Worm (Caenorhabditis elegans): Measurements from ENCODE around the gene suex-2.

DNA sequence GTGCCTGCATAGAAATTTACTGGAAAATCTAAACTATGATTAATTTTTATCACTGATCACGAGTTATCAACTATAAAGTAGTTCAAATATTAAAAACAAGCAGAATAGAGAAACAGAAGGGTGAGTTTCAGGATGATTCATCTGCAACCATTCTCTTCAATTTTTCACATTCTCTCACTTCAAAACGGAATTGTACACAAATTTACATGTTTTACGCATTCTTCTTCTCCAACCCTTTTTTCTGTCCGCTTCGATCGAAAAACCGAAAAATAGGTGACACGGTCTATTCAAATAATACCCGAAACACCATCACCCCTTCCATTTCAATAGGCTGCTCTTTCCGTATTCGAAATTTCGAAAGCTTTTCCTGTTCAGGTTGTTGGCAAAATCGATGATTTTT, 34.5 kb upstream of the suex-2 start, which contains the start of gene D1046.4:
- TF ChIP-seq egl-27 (tag; optimal IDR thresholded peaks at IDR 0.05) (no peak), snpc-4 (tag; optimal IDR thresholded peaks at IDR 0.05) (no peak), fos-1 (tag; optimal IDR thresholded peaks at IDR 0.05) (no peak), nhr-12 (tag; optimal IDR thresholded peaks at IDR 0.05) (no peak), pha-4 (tag; optimal IDR thresholded peaks at IDR 0.05) (no peak), nhr-28 (tag; optimal IDR thresholded peaks at IDR 0.05) (no peak), nhr-77 (tag; optimal IDR thresholded peaks at IDR 0.05) (no peak), ZK546.5 (tag; optimal IDR thresholded peaks at IDR 0.05) (no peak), nhr-11 (tag; optimal IDR thresholded peaks at IDR 0.05) (no peak), ama-1 (optimal IDR thresholded peaks at IDR 0.05) (no peak), zag-1 (tag; optimal IDR thresholded peaks at IDR 0.05) (no peak)

Measured in whole organism, L3 larva.